Worm (Caenorhabditis elegans) whole organism, young adult: ENCODE measurements around the gene wbp-11.

ENCODE experiments used
- B0261.1 ChIP-seq: sonication (generic microtip); optimal IDR thresholded peaks from 2 replicates; lab custom pipeline; 2016; ENCODE audit warnings: mild to moderate bottlenecking, missing genetic modification characterization, moderate library complexity, missing compliant biosample characterization
- C17E4.6 ChIP-seq: fragments of 200-800 bp; sonication (Bioruptor generic); IDR thresholded peaks from 2 replicates; pipeline ENCODE4 v1.3.6; 2022; ENCODE audit warnings: missing genetic modification reagents, missing genetic modification characterization, missing compliant biosample characterization
- F33H1.4 ChIP-seq: fragments of 200-800 bp; sonication (Bioruptor generic); IDR thresholded peaks from 2 replicates; pipeline ENCODE4 v1.3.6; 2022; ENCODE audit warnings: missing genetic modification reagents, missing genetic modification characterization, missing compliant biosample characterization
- Y95B8A.8 ChIP-seq: fragments of 200-800 bp; sonication (Bioruptor generic); IDR thresholded peaks from 2 replicates; pipeline ENCODE4 v1.3.6; 2022; ENCODE audit warnings: missing genetic modification reagents, missing genetic modification characterization, missing compliant biosample characterization
- akir-1 ChIP-seq: fragments of 200-800 bp; sonication (Bioruptor generic); optimal IDR thresholded peaks from 2 replicates; lab custom pipeline; 2018; ENCODE audit warnings: mild to moderate bottlenecking, missing genetic modification characterization, moderate library complexity, missing compliant biosample characterization
- dox-1 ChIP-seq: fragments of 200-800 bp; sonication (Bioruptor generic); IDR thresholded peaks from 2 replicates; pipeline ENCODE4 v1.3.6; 2022; ENCODE audit warnings: missing genetic modification reagents, missing genetic modification characterization, missing compliant biosample characterization
- ekl-4 ChIP-seq: fragments of 200-800 bp; sonication (Bioruptor generic); IDR thresholded peaks from 2 replicates; pipeline ENCODE4 v1.3.6; 2022; ENCODE audit warnings: missing genetic modification reagents, missing genetic modification characterization, missing compliant biosample characterization
- lin-26 ChIP-seq: fragments of 200-800 bp; sonication (Bioruptor generic); IDR thresholded peaks from 2 replicates; pipeline ENCODE4 v1.3.6; 2022; ENCODE audit warnings: missing genetic modification reagents, missing genetic modification characterization, missing compliant biosample characterization
- madf-3 ChIP-seq: fragments of 200-800 bp; sonication (Bioruptor generic); IDR thresholded peaks from 2 replicates; pipeline ENCODE4 v1.3.6; 2022; ENCODE audit warnings: missing genetic modification reagents, missing genetic modification characterization, missing compliant biosample characterization
- nhr-179 ChIP-seq: sonication (generic microtip); optimal IDR thresholded peaks from 2 replicates; lab custom pipeline; 2016; ENCODE audit warnings: mild to moderate bottlenecking, missing genetic modification characterization, missing compliant biosample characterization
- repo-1 ChIP-seq: sonication (generic microtip); optimal IDR thresholded peaks from 2 replicates; lab custom pipeline; 2017; ENCODE audit warnings: mild to moderate bottlenecking, missing genetic modification characterization, missing compliant biosample characterization
- snpc-4 ChIP-seq, 5 experiments: fragments of 150-350 bp in 1 of 5; sonication (generic microtip) in 4 of 5; optimal IDR thresholded peaks; 2 replicates each; lab custom pipeline; 2014 to 2018; ENCODE audit warnings: missing genetic modification characterization in 5 of 5, missing biosample characterization in 3 of 5, antibody characterized with exemption in 2 of 5, mild to moderate bottlenecking in 2 of 5, missing compliant biosample characterization in 2 of 5, missing genotype in 2 of 5, moderate library complexity in 2 of 5, missing genetic modification reagents in 1 of 5
- unc-130 ChIP-seq: sonication (generic microtip); optimal IDR thresholded peaks from 2 replicates; lab custom pipeline; 2016; ENCODE audit warnings: missing genetic modification reagents, missing genetic modification characterization, missing compliant biosample characterization
- unc-62 ChIP-seq: fragments of 150-350 bp; optimal IDR thresholded peaks from 2 replicates; lab custom pipeline; 2014; ENCODE audit warnings: missing biosample characterization, missing genetic modification reagents, missing genetic modification characterization

- TF ChIP-seq repo-1 (tag; lab: Kevin White, UChicago) (no peak), madf-3 (no peak), ekl-4 (GFP tag; lab: Robert Waterston, UW) (no peak), nhr-179 (tag; lab: Kevin White, UChicago) (no peak), C17E4.6 (no peak), unc-130 (no peak), snpc-4 (GFP tag; optimal IDR thresholded peaks at IDR 0.05; lab: Kevin White, UChicago) (no peak), snpc-4 (tag; optimal IDR thresholded peaks at IDR 0.05; lab: Kevin White, UChicago) (no peak), unc-62 (GFP tag; lab: Kevin White, UChicago) (no peak), F33H1.4 (GFP tag; lab: Robert Waterston, UW) (no peak), Y95B8A.8 (GFP tag; lab: Robert Waterston, UW) (no peak), dox-1 (GFP tag; lab: Robert Waterston, UW) (no peak), B0261.1 (tag; lab: Kevin White, UChicago) (no peak), lin-26 (no peak), akir-1 (GFP tag; lab: Kevin White, UChicago) (no peak)
These were observed 9.9 kb upstream of the wbp-11 start for ce11 chrII:10162785-10163184.
